Worm (Caenorhabditis elegans) whole organism, L4 larva: Measurements from ENCODE around the gene nra-4.

Experiments
- F44E2.7 ChIP-seq: fragments of 200-800 bp; sonication (Bioruptor generic); IDR thresholded peaks from 2 replicates; pipeline ENCODE4 v2.1.2; 2022; ENCODE audit warnings: missing genetic modification characterization, missing compliant biosample characterization
- T20F7.1 ChIP-seq: fragments of 200-800 bp; sonication (Bioruptor generic); optimal IDR thresholded peaks from 2 replicates; lab custom pipeline; 2018; ENCODE audit warnings: mild to moderate bottlenecking, missing genetic modification characterization, missing compliant biosample characterization
- T26A8.4 ChIP-seq: fragments of 200-800 bp; sonication (Bioruptor generic); IDR thresholded peaks from 2 replicates; pipeline ENCODE4 v1.3.6; 2022; ENCODE audit warnings: missing genetic modification characterization, missing compliant biosample characterization
- Y105C5A.15 ChIP-seq: fragments of 200-800 bp; sonication (Bioruptor generic); IDR thresholded peaks from 2 replicates; pipeline ENCODE4 v1.3.6; 2022; ENCODE audit warnings: missing genetic modification characterization, missing compliant biosample characterization
- Y48G9A.11 ChIP-seq: fragments of 200-800 bp; sonication (Bioruptor generic); IDR thresholded peaks from 2 replicates; pipeline ENCODE4 v1.3.6; 2022; ENCODE audit warnings: missing genetic modification reagents, missing genetic modification characterization, missing compliant biosample characterization
- ZK337.2 ChIP-seq: fragments of 200-800 bp; sonication (Bioruptor generic); IDR thresholded peaks from 2 replicates; pipeline ENCODE4 v1.3.6; 2022; ENCODE audit warnings: missing genetic modification reagents, missing genetic modification characterization, missing compliant biosample characterization
- aha-1 ChIP-seq: fragments of 150-350 bp; peaks from one replicate; lab custom pipeline; 2014; ENCODE audit warnings: missing biosample characterization, missing genetic modification characterization
- arid-1 ChIP-seq: fragments of 200-800 bp; sonication (Bioruptor generic); conservative IDR thresholded peaks from 2 replicates; pipeline ENCODE4 v1.3.6; 2022; ENCODE audit warnings: missing genetic modification reagents, missing genetic modification characterization, missing compliant biosample characterization
- ceh-28 ChIP-seq: fragments of 150-350 bp; optimal IDR thresholded peaks from 2 replicates; lab custom pipeline; 2014; ENCODE audit warnings: missing biosample characterization, missing genetic modification reagents, missing genetic modification characterization
- ceh-44 ChIP-seq: fragments of 200-800 bp; sonication (Bioruptor generic); IDR thresholded peaks from 2 replicates; pipeline ENCODE4 v1.3.6; 2022; ENCODE audit warnings: missing genetic modification reagents, missing genetic modification characterization, missing compliant biosample characterization
- dmd-6 ChIP-seq: fragments of 200-800 bp; sonication (Bioruptor generic); IDR thresholded peaks from 2 replicates; pipeline ENCODE4 v1.3.6; 2022; ENCODE audit warnings: missing genetic modification reagents, missing genetic modification characterization, missing compliant biosample characterization
- dmd-8 ChIP-seq: fragments of 200-800 bp; sonication (Bioruptor generic); IDR thresholded peaks from 2 replicates; pipeline ENCODE4 v1.3.6; 2022; ENCODE audit warnings: missing genetic modification characterization, missing compliant biosample characterization
- dpl-1 ChIP-seq: fragments of 150-350 bp; optimal IDR thresholded peaks from 2 replicates; lab custom pipeline; 2014; ENCODE audit warnings: missing biosample characterization, missing genetic modification reagents, missing genetic modification characterization
- dve-1 ChIP-seq: sonication (generic microtip); optimal IDR thresholded peaks from 2 replicates; lab custom pipeline; 2017; ENCODE audit warnings: antibody characterized with exemption, mild to moderate bottlenecking, missing genetic modification characterization, missing compliant biosample characterization; ENCODE audit not compliant: insufficient read depth
- fos-1 ChIP-seq: fragments of 150-350 bp; optimal IDR thresholded peaks from 2 replicates; lab custom pipeline; 2014; ENCODE audit warnings: missing biosample characterization, missing genetic modification characterization
- hlh-11 ChIP-seq: fragments of 200-800 bp; sonication (Bioruptor generic); optimal IDR thresholded peaks from 2 replicates; lab custom pipeline; 2018; ENCODE audit warnings: mild to moderate bottlenecking, missing genetic modification characterization, missing compliant biosample characterization
- jun-1 ChIP-seq: fragments of 150-350 bp; optimal IDR thresholded peaks from 2 replicates; lab custom pipeline; 2014; ENCODE audit warnings: missing biosample characterization, missing genetic modification reagents, missing genetic modification characterization
- lin-1 ChIP-seq: fragments of 200-800 bp; sonication (Bioruptor generic); IDR thresholded peaks from 2 replicates; pipeline ENCODE4 v1.3.6; 2022; ENCODE audit warnings: missing genetic modification reagents, missing genetic modification characterization, missing compliant biosample characterization
- lin-15B ChIP-seq: fragments of 150-350 bp; sonication (generic microtip); optimal IDR thresholded peaks from 3 replicates; lab custom pipeline; 2014; ENCODE audit warnings: missing biosample characterization, missing genetic modification characterization
- lin-29 ChIP-seq: fragments of 200-800 bp; sonication (Bioruptor generic); IDR thresholded peaks from 2 replicates; pipeline ENCODE4 v1.3.6; 2022; ENCODE audit warnings: missing genetic modification reagents, missing genetic modification characterization, missing compliant biosample characterization
- lin-38 ChIP-seq: fragments of 200-800 bp; sonication (Bioruptor generic); IDR thresholded peaks from 2 replicates; pipeline ENCODE4 v1.3.6; 2022; ENCODE audit warnings: missing genetic modification reagents, missing genetic modification characterization, missing compliant biosample characterization
- lir-3 ChIP-seq: sonication (generic microtip); optimal IDR thresholded peaks from 2 replicates; lab custom pipeline; 2016; ENCODE audit warnings: mild to moderate bottlenecking, missing genetic modification characterization, missing compliant biosample characterization
- madf-9 ChIP-seq: fragments of 200-800 bp; sonication (Bioruptor generic); conservative IDR thresholded peaks from 2 replicates; pipeline ENCODE4 v1.3.6; 2022; ENCODE audit warnings: missing genetic modification reagents, missing genetic modification characterization, missing compliant biosample characterization
- mep-1 ChIP-seq: fragments of 150-350 bp; sonication (generic microtip); optimal IDR thresholded peaks from 3 replicates; lab custom pipeline; 2014; ENCODE audit warnings: missing biosample characterization, missing genetic modification characterization
- nhr-10 ChIP-seq: fragments of 150-350 bp; optimal IDR thresholded peaks from 2 replicates; lab custom pipeline; 2014; ENCODE audit warnings: missing biosample characterization, missing genetic modification characterization
- nhr-102 ChIP-seq: sonication (generic microtip); optimal IDR thresholded peaks from 2 replicates; lab custom pipeline; 2016; ENCODE audit warnings: mild to moderate bottlenecking, missing genetic modification characterization, moderate library complexity, missing compliant biosample characterization
- nhr-11 ChIP-seq: fragments of 150-350 bp; optimal IDR thresholded peaks from 2 replicates; lab custom pipeline; 2014; ENCODE audit warnings: missing biosample characterization, missing genetic modification characterization
- nhr-28 ChIP-seq: fragments of 150-350 bp; optimal IDR thresholded peaks from 2 replicates; lab custom pipeline; 2014; ENCODE audit warnings: missing biosample characterization, missing genetic modification characterization
- nhr-41 ChIP-seq: fragments of 200-800 bp; sonication (Bioruptor generic); IDR thresholded peaks from 2 replicates; pipeline ENCODE4 v1.3.6; 2022; ENCODE audit warnings: missing genetic modification reagents, missing genetic modification characterization, missing compliant biosample characterization
- nhr-48 ChIP-seq: sonication (generic microtip); optimal IDR thresholded peaks from 2 replicates; lab custom pipeline; 2016; ENCODE audit warnings: mild to moderate bottlenecking, missing genetic modification characterization, missing compliant biosample characterization
- pqm-1 ChIP-seq: sonication (generic microtip); optimal IDR thresholded peaks from 2 replicates; lab custom pipeline; 2017; ENCODE audit warnings: missing biosample characterization, missing genetic modification characterization
- rbr-2 ChIP-seq: sonication (generic microtip); optimal IDR thresholded peaks from 2 replicates; lab custom pipeline; 2016; ENCODE audit warnings: missing genotype, missing genetic modification characterization, missing compliant biosample characterization
- saeg-2 ChIP-seq: fragments of 200-800 bp; sonication (Bioruptor generic); IDR thresholded peaks from 2 replicates; pipeline ENCODE4 v1.3.6; 2022; ENCODE audit warnings: missing genetic modification reagents, missing genetic modification characterization, missing compliant biosample characterization
- sdz-12 ChIP-seq: fragments of 200-800 bp; sonication (Bioruptor generic); optimal IDR thresholded peaks from 2 replicates; lab custom pipeline; 2018; ENCODE audit warnings: mild to moderate bottlenecking, missing genetic modification characterization, missing compliant biosample characterization
- set-16 ChIP-seq: fragments of 200-800 bp; sonication (Bioruptor generic); IDR thresholded peaks from 2 replicates; pipeline ENCODE4 v1.3.6; 2022; ENCODE audit warnings: missing genetic modification reagents, missing genetic modification characterization, missing compliant biosample characterization
- tra-1 ChIP-seq: fragments of 200-800 bp; sonication (Bioruptor generic); IDR thresholded peaks from 2 replicates; pipeline ENCODE4 v1.3.6; 2022; ENCODE audit warnings: missing genetic modification reagents, missing genetic modification characterization, missing compliant biosample characterization
- unc-130 ChIP-seq: sonication (generic microtip); optimal IDR thresholded peaks from 2 replicates; lab custom pipeline; 2016; ENCODE audit warnings: missing genetic modification reagents, missing genetic modification characterization, missing compliant biosample characterization
- unc-62 ChIP-seq, 3 experiments: fragments of 150-350 bp in 1 of 3; sonication (generic microtip); optimal IDR thresholded peaks in 2 of 3; peaks in 1 of 3; 1 replicate in 1 of 3; 2 replicates in 2 of 3; lab custom pipeline; 2014 to 2017; ENCODE audit warnings: missing biosample characterization in 3 of 3, missing genetic modification characterization in 3 of 3, missing genetic modification reagents in 3 of 3, missing genotype in 1 of 3
- zfp-3 ChIP-seq: fragments of 200-800 bp; sonication (Bioruptor generic); conservative IDR thresholded peaks from 2 replicates; pipeline ENCODE4 v1.3.6; 2022; ENCODE audit warnings: missing genetic modification reagents, missing genetic modification characterization, missing compliant biosample characterization

nra-4 gene

ce11 chrV:1003826-1004225, 44.6 kb downstream of the nra-4 start (continued):
- TF ChIP-seq lir-3 (tag; lab: Kevin White, UChicago) (peak; percentile 36), rbr-2 (tag; lab: Kevin White, UChicago) (peak; percentile 54), saeg-2 (GFP tag; lab: Robert Waterston, UW) (no peak), arid-1 (no peak), lin-38 (GFP tag; lab: Robert Waterston, UW) (peak; percentile 54), unc-62 (GFP tag; optimal IDR thresholded peaks at IDR 0.05 in 1 of 2; lab: Kevin White, UChicago) (peak in 1 of 2 experiments; percentile 51), unc-62 (tag; optimal IDR thresholded peaks at IDR 0.05; lab: Kevin White, UChicago) (no peak), jun-1 (tag; lab: Kevin White, UChicago) (no peak), tra-1 (GFP tag; lab: Robert Waterston, UW) (no peak), nhr-41 (GFP tag; lab: Robert Waterston, UW) (no peak), unc-130 (GFP tag; lab: Kevin White, UChicago) (peak; percentile 86), lin-15B (no peak), nhr-11 (tag; lab: Kevin White, UChicago) (peak; percentile 17), madf-9 (GFP tag; lab: Robert Waterston, UW) (0 out of 2 replicates have a peak, but pooled peaks have one; percentile 33), aha-1 (peak; percentile 90), dpl-1 (peak; percentile 43), dmd-6 (GFP tag; lab: Robert Waterston, UW) (0 out of 2 replicates have a peak, but pooled peaks have one; percentile 27), nhr-28 (tag; lab: Kevin White, UChicago) (peak; percentile 9), mep-1 (peak; percentile 65), Y105C5A.15 (GFP tag; lab: Robert Waterston, UW) (no peak), dve-1 (peak; percentile 41), T20F7.1 (peak; percentile 100), Y48G9A.11 (GFP tag; lab: Robert Waterston, UW) (peak; percentile 92), pqm-1 (tag; lab: Kevin White, UChicago) (no peak), set-16 (GFP tag; lab: Robert Waterston, UW) (no peak), ceh-44 (peak; percentile 93)

DNA sequence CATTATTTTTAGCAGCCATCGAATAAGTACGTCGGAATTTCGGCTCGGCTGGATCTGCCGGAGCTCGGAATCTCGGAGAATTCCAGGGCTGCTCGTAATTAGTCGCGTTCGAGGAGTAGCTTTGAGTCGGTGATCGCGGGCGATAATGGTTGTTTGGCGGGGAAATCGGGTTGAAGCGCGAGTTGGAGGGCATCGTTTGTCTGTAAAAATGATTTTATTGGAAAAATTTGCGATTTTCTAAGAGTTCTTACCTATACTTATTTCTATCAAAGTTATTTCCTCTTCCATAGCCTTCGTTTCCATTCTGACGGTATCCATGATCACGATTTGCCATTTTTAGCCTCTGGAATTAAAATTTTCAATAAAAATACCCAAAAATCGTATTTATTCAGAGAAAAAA, 45.0 kb downstream of the nra-4 start, which contains the start of gene Y50D4C.5:
TSS of gene Y50D4C.5 (minus strand) at position 345 of the 400 bp plus-strand sequence.
- TF ChIP-seq dmd-8 (GFP tag; lab: Robert Waterston, UW) = no peak
- peak; percentile 21; the same call in 1 of the 2 replicates for TF ChIP-seq set-16 (GFP tag; lab: Robert Waterston, UW)

ce11 chrV:1001163-1001562, 47.2 kb downstream of the nra-4 start:
- TF ChIP-seq nhr-48 (tag; lab: Kevin White, UChicago) (no peak), lin-29 (GFP tag; lab: Robert Waterston, UW) (no peak), T26A8.4 (GFP tag; lab: Robert Waterston, UW) (no peak), nhr-10 (tag; lab: Kevin White, UChicago) (no peak), set-16 (GFP tag; lab: Robert Waterston, UW) (peak; percentile 90), zfp-3 (no peak), F44E2.7 (GFP tag; lab: Robert Waterston, UW) (0 out of 2 replicates have a peak, but pooled peaks have one; percentile 10), ZK337.2 (GFP tag; lab: Robert Waterston, UW) (no peak)
- TF ChIP-seq, all 104 proteins: peak for 2

DNA sequence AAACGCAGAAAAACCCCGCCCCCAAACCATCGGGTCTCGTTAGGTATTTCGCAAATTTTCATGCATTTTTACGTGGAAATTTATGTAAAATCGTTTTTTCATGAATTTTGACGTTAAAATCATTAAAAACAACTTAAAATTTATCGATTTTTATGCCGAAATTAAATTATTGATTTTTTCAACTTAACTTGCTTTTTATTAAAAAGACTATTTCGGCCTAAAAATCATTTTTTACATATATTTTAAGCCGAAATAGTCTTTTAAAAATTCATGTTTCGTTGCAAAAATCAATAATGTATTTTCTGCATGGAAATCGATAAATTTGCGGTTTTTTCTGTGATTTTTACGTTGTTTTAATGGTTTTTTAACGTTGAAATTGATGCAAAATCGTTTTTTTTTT, 52.7 kb downstream of the nra-4 start:
- no peak for TF ChIP-seq hlh-11 (tag; lab: Kevin White, UChicago)
- TF ChIP-seq sdz-12 (GFP tag; lab: Kevin White, UChicago) = no peak
- TF ChIP-seq ceh-28 (tag; lab: Kevin White, UChicago) = peak; percentile 53
- no peak for TF ChIP-seq lin-1
- TF ChIP-seq rbr-2 (tag; lab: Kevin White, UChicago) = no peak
- peak; percentile 43 for TF ChIP-seq aha-1
- TF ChIP-seq fos-1 (tag; lab: Kevin White, UChicago) = no peak
- TF ChIP-seq nhr-102 (tag; lab: Kevin White, UChicago) = no peak
